Fruit fly (Drosophila melanogaster): ENCODE measurements around the gene dmt.

The dmt gene

DNA sequence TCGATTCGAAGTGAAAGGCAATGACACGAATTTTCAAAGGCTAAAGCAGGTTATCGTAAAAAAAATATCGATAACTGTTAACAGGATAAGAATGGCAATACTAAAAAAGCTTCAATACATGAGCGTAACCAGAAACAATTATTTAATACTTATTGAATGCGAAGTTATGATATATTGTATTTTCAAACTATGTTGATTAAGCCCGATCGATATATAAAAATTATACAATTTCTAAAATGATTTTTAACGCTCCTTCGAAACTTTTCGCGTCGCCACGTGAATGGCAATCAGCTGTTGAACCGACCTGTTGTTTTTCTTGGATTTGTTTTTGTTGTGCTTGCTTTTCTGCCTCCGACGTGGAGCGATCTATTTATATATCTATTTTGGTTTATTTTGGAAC lies 45.2 kb downstream of the dmt start, which contains the start of the genes Alg12 and Rpt3R (continued):
- peak; percentile 62 for TF ChIP-seq unc-4 (GFP tag; IDR thresholded peaks at IDR 0.05; ENCODE audit: partially characterized antibody)
- peak; percentile 29 for TF ChIP-seq stwl (tag; optimal IDR thresholded peaks at IDR 0.05)
- TF ChIP-seq CG3281 (GFP tag; optimal IDR thresholded peaks at IDR 0.05): no peak
- no peak for TF ChIP-seq Dad (GFP tag; optimal IDR thresholded peaks at IDR 0.05)
- peak; percentile 8; the same call in 1 of the 3 replicates for TF ChIP-seq zen2 (GFP tag; IDR thresholded peaks at IDR 0.05; ENCODE audit: partially characterized antibody)
- peak; percentile 37; the same call in 1 of the 2 replicates for TF ChIP-seq bbx (GFP tag; IDR thresholded peaks at IDR 0.05; ENCODE audit: partially characterized antibody)
- TF ChIP-seq jigr1 (GFP tag; IDR thresholded peaks at IDR 0.05): no peak
- TF ChIP-seq nmo (GFP tag; optimal IDR thresholded peaks at IDR 0.05): peak; percentile 5
- no peak for TF ChIP-seq ab (GFP tag; optimal IDR thresholded peaks at IDR 0.05)
- TF ChIP-seq Fer2 (tag; optimal IDR thresholded peaks at IDR 0.05): no peak
- TF ChIP-seq hbn (GFP tag; IDR thresholded peaks at IDR 0.05; ENCODE audit: partially characterized antibody): peak; percentile 62; the same call in 1 of the 2 replicates
- TF ChIP-seq CG2116 (GFP tag; optimal IDR thresholded peaks at IDR 0.05): peak; percentile 56

- TF ChIP-seq emc (GFP tag; optimal IDR thresholded peaks at IDR 0.05) (no peak), Hr39 (optimal IDR thresholded peaks at IDR 0.05) (no peak), fd3F (GFP tag; optimal IDR thresholded peaks at IDR 0.05) (peak; percentile 2), HmgZ (tag; optimal IDR thresholded peaks at IDR 0.05) (peak; percentile 37), MBD-R2 (GFP tag; IDR thresholded peaks at IDR 0.05) (peak; percentile 73), CG6813 (GFP tag; optimal IDR thresholded peaks at IDR 0.05) (no peak), CG7839 (tag; optimal IDR thresholded peaks at IDR 0.05) (no peak), CG9817 (tag; optimal IDR thresholded peaks at IDR 0.05) (peak; percentile 8), CG30431 (GFP tag; optimal IDR thresholded peaks at IDR 0.05) (no peak), cad (GFP tag; optimal IDR thresholded peaks at IDR 0.05) (no peak), CG11723 (GFP tag; optimal IDR thresholded peaks at IDR 0.05) (no peak), CG7357 (GFP tag; IDR thresholded peaks at IDR 0.05) (peak; percentile 89), MESR4 (GFP tag; optimal IDR thresholded peaks at IDR 0.05) (peak; percentile 83), gcm (GFP tag; optimal IDR thresholded peaks at IDR 0.05) (no peak), Ets65A (GFP tag) (no peak), Ssrp (tag; optimal IDR thresholded peaks at IDR 0.05) (no peak), bigmax (GFP tag; optimal IDR thresholded peaks at IDR 0.05) (peak; percentile 20), CG12219 (GFP tag; optimal IDR thresholded peaks at IDR 0.05) (peak; percentile 11), ab (GFP tag; optimal IDR thresholded peaks at IDR 0.05) (no peak), tna (GFP tag; IDR thresholded peaks at IDR 0.05; ENCODE audit: partially characterized antibody) (no peak), Hsf (GFP tag; optimal IDR thresholded peaks at IDR 0.05) (peak; percentile 13), CG5245 (GFP tag; optimal IDR thresholded peaks at IDR 0.05) (no peak), br (optimal IDR thresholded peaks at IDR 0.05) (no peak), NC2α (GFP tag; optimal IDR thresholded peaks at IDR 0.05) (no peak), Meics (GFP tag; optimal IDR thresholded peaks at IDR 0.05) (no peak), gem (tag; optimal IDR thresholded peaks at IDR 0.05) (no peak), CG14050 (GFP tag; IDR thresholded peaks at IDR 0.05) (no peak), grn (GFP tag; optimal IDR thresholded peaks at IDR 0.05) (no peak), Dip3 (GFP tag; optimal IDR thresholded peaks at IDR 0.05) (no peak), pho (GFP tag; optimal IDR thresholded peaks at IDR 0.05) (no peak), CG31388 (GFP tag; optimal IDR thresholded peaks at IDR 0.05) (no peak), danr (GFP tag; IDR thresholded peaks at IDR 0.05) (no peak), CG16863 (GFP tag; optimal IDR thresholded peaks at IDR 0.05) (no peak), Pdp1 (GFP tag; optimal IDR thresholded peaks at IDR 0.05) (peak in 1 of 2 experiments; percentile 33), CG4282 (GFP tag; optimal IDR thresholded peaks at IDR 0.05) (no peak), CG10462 (GFP tag; optimal IDR thresholded peaks at IDR 0.05) (no peak), CG3847 (GFP tag; IDR thresholded peaks at IDR 0.05) (no peak), NFAT (GFP tag; IDR thresholded peaks at IDR 0.05) (0 out of 2 replicates have a peak, but pooled peaks have one; percentile 10)
Observed at dm6 chr3R:9759360-9760191, 48.6 kb downstream of the dmt start, which contains the start of gene Mpi. TSS of gene Mpi (plus strand) at chr3R:9759622.
